Fruit fly (Drosophila melanogaster) whole organism, pupa: Measurements from ENCODE around the gene out.

Source experiments
- CG10348 ChIP-seq: fragments of 200-800 bp; sonication (Bioruptor generic); IDR thresholded peaks from 2 replicates; pipeline ENCODE4 v1.3.6; 2022; ENCODE audit warnings: missing biosample characterization, missing genetic modification characterization
- CG14655 ChIP-seq: fragments of 200-800 bp; sonication (Bioruptor generic); optimal IDR thresholded peaks from 3 replicates; lab custom pipeline; 2017; ENCODE audit warnings: mild to moderate bottlenecking, missing biosample characterization, missing genetic modification reagents, missing genetic modification characterization
- CG32121 ChIP-seq: fragments of 200-800 bp; sonication (Bioruptor generic); IDR thresholded peaks from 2 replicates; pipeline ENCODE4 v1.3.6; 2022; ENCODE audit warnings: missing biosample characterization, missing genetic modification characterization
- CG34367 ChIP-seq: fragments of 200-800 bp; sonication (Bioruptor generic); optimal IDR thresholded peaks from 2 replicates; lab custom pipeline; 2018; ENCODE audit warnings: missing biosample characterization, mild to moderate bottlenecking, missing genetic modification characterization
- CG4496 ChIP-seq: fragments of 200-800 bp; sonication (Bioruptor generic); IDR thresholded peaks from 3 replicates; pipeline ENCODE4 v1.3.6; 2022; ENCODE audit warnings: missing biosample characterization, missing genetic modification characterization
- CG8159 ChIP-seq: fragments of 200-800 bp; sonication (Bioruptor generic); optimal IDR thresholded peaks from 3 replicates; lab custom pipeline; 2018; ENCODE audit warnings: missing biosample characterization, mild to moderate bottlenecking, missing genetic modification characterization, moderate library complexity
- D1 ChIP-seq: fragments of 200-800 bp; sonication (Bioruptor generic); optimal IDR thresholded peaks from 2 replicates; lab custom pipeline; 2018; ENCODE audit warnings: missing biosample characterization, mild to moderate bottlenecking, missing genetic modification characterization, moderate library complexity
- EcR ChIP-seq: fragments of 200-800 bp; sonication (Bioruptor generic); optimal IDR thresholded peaks from 3 replicates; lab custom pipeline; 2019; ENCODE audit warnings: missing biosample characterization, missing genetic modification characterization, mild to moderate bottlenecking, moderate library complexity, missing genetic modification reagents
- Pif1A ChIP-seq: fragments of 200-800 bp; sonication (Bioruptor generic); optimal IDR thresholded peaks from 3 replicates; lab custom pipeline; 2016; ENCODE audit warnings: missing biosample characterization, missing genetic modification characterization
- Pif1B ChIP-seq: fragments of 200-800 bp; sonication (Bioruptor generic); optimal IDR thresholded peaks from 3 replicates; lab custom pipeline; 2016; ENCODE audit warnings: missing biosample characterization, missing genetic modification characterization
- Snoo ChIP-seq: fragments of 200-800 bp; sonication (Bioruptor generic); optimal IDR thresholded peaks from 3 replicates; lab custom pipeline; 2017; ENCODE audit warnings: missing biosample characterization, mild to moderate bottlenecking, missing genetic modification characterization, inconsistent platforms
- fd96Ca ChIP-seq: fragments of 200-800 bp; sonication (Bioruptor generic); IDR thresholded peaks from 3 replicates; pipeline ENCODE4 v1.3.6; 2022; ENCODE audit warnings: missing biosample characterization, missing genetic modification characterization

DNA sequence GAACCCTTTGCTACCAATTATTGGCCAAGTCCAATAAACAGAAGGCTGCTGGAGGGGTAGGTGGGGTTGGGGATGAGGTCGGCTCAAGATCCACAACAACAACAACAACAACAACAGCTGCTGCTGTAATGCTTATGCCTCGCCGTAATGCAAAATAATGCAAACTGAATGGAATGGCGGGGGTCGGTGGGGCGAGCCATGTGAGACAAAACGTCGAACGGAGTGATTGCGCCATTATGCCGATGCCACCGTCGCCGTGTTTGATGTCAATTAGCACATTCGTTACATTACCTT is 61.3 kb downstream of the out start:
- TF ChIP-seq CG8159 (tag; lab: Kevin White, UChicago), result no peak
- TF ChIP-seq CG34367 (tag; lab: Kevin White, UChicago), result no peak
- TF ChIP-seq Pif1B, result no peak
- no peak for TF ChIP-seq fd96Ca
- TF ChIP-seq EcR (GFP tag; lab: Kevin White, UChicago), result no peak
- TF ChIP-seq CG4496, result no peak
- no peak for TF ChIP-seq CG14655 (GFP tag; lab: Kevin White, UChicago)
- TF ChIP-seq D1 (tag; lab: Kevin White, UChicago), result no peak
- TF ChIP-seq Snoo (tag; lab: Kevin White, UChicago), result no peak
- no peak for TF ChIP-seq Pif1A (GFP tag; lab: Kevin White, UChicago)
- TF ChIP-seq CG10348 (GFP tag; lab: Robert Waterston, UW), result no peak
- TF ChIP-seq CG32121 (GFP tag; lab: Robert Waterston, UW), result no peak
